Worm (Caenorhabditis elegans): ENCODE results near the gene srh-277.

- no peak for TF ChIP-seq ceh-9 (tag; optimal IDR thresholded peaks at IDR 0.05)
- TF ChIP-seq elt-2 (tag; optimal IDR thresholded peaks at IDR 0.05) = no peak
- no peak for TF ChIP-seq ceh-24 (tag; optimal IDR thresholded peaks at IDR 0.05)
- TF ChIP-seq ceh-14 (tag; optimal IDR thresholded peaks at IDR 0.05) = no peak
- TF ChIP-seq unc-55 (GFP tag; optimal IDR thresholded peaks at IDR 0.05) = no peak
- TF ChIP-seq pha-4 (tag; optimal IDR thresholded peaks at IDR 0.05) = no peak
Measured at ce11 chrV:16182918-16183317, at the start of gene srh-277.
